Worm (Caenorhabditis elegans): ENCODE data around the gene C09F12.3.

DNA sequence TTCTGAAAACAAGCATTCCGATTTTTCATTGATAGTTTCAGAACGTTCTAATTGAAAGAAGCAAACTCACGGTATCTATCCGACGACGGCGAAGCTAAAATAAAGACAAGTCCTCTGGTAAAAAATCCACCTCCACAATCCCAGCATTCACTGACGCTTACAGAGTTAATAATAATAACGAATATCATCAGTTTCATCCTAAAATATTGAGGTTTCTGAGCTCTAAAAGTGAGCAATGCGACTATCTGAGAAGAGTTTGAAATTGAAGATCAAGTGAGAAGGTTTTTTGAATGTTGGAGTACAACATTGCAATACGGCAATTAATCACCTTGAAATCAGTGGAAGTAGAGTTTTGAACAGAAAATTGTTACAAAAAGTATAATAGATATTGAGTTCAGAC lies 33.8 kb upstream of the C09F12.3 start, which contains the start of gene W04G3.12:
- no peak for TF ChIP-seq nhr-28 (tag; optimal IDR thresholded peaks at IDR 0.05)
- TF ChIP-seq unc-62 (GFP tag; optimal IDR thresholded peaks at IDR 0.05) = no peak
- no peak for TF ChIP-seq elt-2 (tag; optimal IDR thresholded peaks at IDR 0.05)
- no peak for TF ChIP-seq nhr-25 (tag; optimal IDR thresholded peaks at IDR 0.05)
- no peak for TF ChIP-seq mdl-1 (tag; optimal IDR thresholded peaks at IDR 0.05)
- no peak for TF ChIP-seq ztf-11 (tag; optimal IDR thresholded peaks at IDR 0.05)
- TF ChIP-seq skn-1 (tag; optimal IDR thresholded peaks at IDR 0.05) = no peak
- no peak for TF ChIP-seq nhr-76 (tag; optimal IDR thresholded peaks at IDR 0.05)
- TF ChIP-seq elt-3 (tag; optimal IDR thresholded peaks at IDR 0.05) = no peak
- TF ChIP-seq fkh-10 (GFP tag; optimal IDR thresholded peaks at IDR 0.05) = no peak
- no peak for TF ChIP-seq ceh-16 (tag; optimal IDR thresholded peaks at IDR 0.05)

All from whole organism, L3 larva.